Worm (Caenorhabditis elegans) whole organism, young adult: ENCODE data around the gene rtfo-1.

Source experiments
- F57C9.4 ChIP-seq: sonication (generic microtip); optimal IDR thresholded peaks from 2 replicates; lab custom pipeline; 2017; ENCODE audit warnings: mild to moderate bottlenecking, missing genetic modification characterization, missing compliant biosample characterization
- ccch-3 ChIP-seq: fragments of 200-800 bp; sonication (Bioruptor generic); optimal IDR thresholded peaks from 2 replicates; lab custom pipeline; 2018; ENCODE audit warnings: mild to moderate bottlenecking, missing genetic modification characterization, missing compliant biosample characterization
- efl-1 ChIP-seq: fragments of 150-350 bp; optimal IDR thresholded peaks from 2 replicates; lab custom pipeline; 2014; ENCODE audit warnings: missing biosample characterization, missing genetic modification reagents, missing genetic modification characterization
- madf-6 ChIP-seq: fragments of 200-800 bp; sonication (Bioruptor generic); IDR thresholded peaks from 2 replicates; pipeline ENCODE4 v1.3.6; 2022; ENCODE audit warnings: missing genetic modification reagents, missing genetic modification characterization, missing compliant biosample characterization
- nhr-27 ChIP-seq: fragments of 200-800 bp; sonication (Bioruptor generic); optimal IDR thresholded peaks from 2 replicates; lab custom pipeline; 2018; ENCODE audit warnings: mild to moderate bottlenecking, missing genetic modification characterization, moderate library complexity, missing compliant biosample characterization

DNA sequence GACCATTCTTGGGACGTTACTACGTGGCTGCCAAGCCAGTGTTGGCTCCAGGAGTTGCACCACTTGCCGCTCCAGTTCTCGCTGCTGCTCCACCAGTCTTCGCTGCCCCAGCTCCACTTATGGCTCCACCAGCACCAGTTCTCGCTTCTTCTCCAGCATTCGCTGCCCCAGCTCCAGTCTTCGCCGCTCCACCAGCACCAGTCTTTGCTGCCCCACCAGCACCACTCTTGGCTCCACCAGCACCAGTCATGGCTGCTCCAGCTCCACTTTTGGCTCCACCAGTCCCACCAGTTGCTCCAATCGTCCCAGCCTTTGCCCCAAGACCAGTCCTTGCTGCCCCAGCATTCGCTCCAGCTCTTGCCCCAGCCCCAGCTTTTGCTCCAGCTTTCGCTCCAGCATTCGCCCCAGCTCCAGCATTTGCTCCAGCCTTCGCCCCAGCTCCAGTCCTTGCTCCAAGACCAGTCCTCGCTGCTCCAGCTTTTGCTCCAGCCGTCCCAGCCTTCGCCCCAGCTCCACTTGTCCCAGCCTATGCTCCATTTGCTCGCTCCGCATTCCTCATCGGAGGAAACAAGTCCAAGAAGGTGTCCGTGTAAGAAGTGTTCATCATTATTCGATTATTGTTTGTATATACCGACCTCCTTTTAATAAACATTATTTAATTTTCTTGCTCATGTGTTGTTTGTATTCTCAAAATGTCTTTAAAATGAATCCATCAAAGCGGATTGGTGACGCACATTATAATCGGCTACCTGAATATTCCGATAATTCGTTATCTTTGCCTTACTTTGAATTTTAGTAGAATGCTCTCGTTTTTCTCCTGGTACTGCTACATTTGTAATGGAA is 43.4 kb upstream of the rtfo-1 start, which contains the start of gene T06E4.7:
- TF ChIP-seq ccch-3 (GFP tag; lab: Kevin White, UChicago) (no peak), madf-6 (GFP tag; lab: Robert Waterston, UW) (no peak), efl-1 (GFP tag; lab: Kevin White, UChicago) (no peak), nhr-27 (tag; lab: Kevin White, UChicago) (no peak), F57C9.4 (tag; lab: Kevin White, UChicago) (no peak)
